Worm (Caenorhabditis elegans) whole organism, early embryonic: ENCODE results near the gene col-132.

ENCODE experiments used
- ama-1 ChIP-seq: fragments of 150-350 bp; optimal IDR thresholded peaks from 2 replicates; lab custom pipeline; 2014
- flt-1 ChIP-seq: fragments of 200-800 bp; sonication (Bioruptor generic); IDR thresholded peaks from 2 replicates; pipeline ENCODE4 v1.3.6; 2022; ENCODE audit warnings: missing genetic modification characterization, missing compliant biosample characterization
- tra-4 ChIP-seq: sonication (generic microtip); optimal IDR thresholded peaks from 2 replicates; lab custom pipeline; 2017; ENCODE audit warnings: missing genetic modification characterization, missing compliant biosample characterization

DNA sequence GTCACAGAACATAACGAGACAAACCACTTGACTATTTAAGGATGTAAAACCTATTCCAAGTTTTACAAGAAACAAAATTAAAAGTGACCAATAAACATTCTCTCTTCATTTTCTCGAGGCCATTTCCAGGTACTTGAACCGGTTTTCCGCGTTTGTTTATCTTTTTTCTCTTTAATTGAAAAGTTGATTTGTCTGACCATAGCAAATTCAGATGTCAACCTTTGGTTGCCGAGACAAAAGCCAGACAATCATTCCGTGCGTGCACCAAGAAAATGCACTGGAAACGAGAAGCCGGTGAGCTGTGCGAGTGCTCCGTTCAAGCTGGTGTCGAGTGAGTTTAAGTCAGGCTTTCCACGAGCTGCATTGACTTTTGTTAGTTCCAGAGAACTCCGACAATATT is 8.8 kb downstream of the col-132 start:
- TF ChIP-seq flt-1 (GFP tag; lab: Robert Waterston, UW) (no peak), tra-4 (no peak), ama-1 (lab: Kevin White, UChicago) (no peak)
